Fruit fly (Drosophila melanogaster): Measurements from ENCODE around the gene Tsp96F.

Gene Tsp96F

dm6 chr3R:25830814-25831213 lies 50.4 kb downstream of the Tsp96F start, which contains the start of gene Mst57Db:
Gene Mst57Db (minus strand): TSS chr3R:25830914.
- TF ChIP-seq Myc (optimal IDR thresholded peaks at IDR 0.05) = no peak
- TF ChIP-seq Sin3A (optimal IDR thresholded peaks at IDR 0.05) = no peak
- TF ChIP-seq insv (optimal IDR thresholded peaks at IDR 0.05) = no peak
- TF ChIP-seq h (optimal IDR thresholded peaks at IDR 0.05) = no peak
- no peak for TF ChIP-seq psq (optimal IDR thresholded peaks at IDR 0.05)
- TF ChIP-seq ttk (optimal IDR thresholded peaks at IDR 0.05) = no peak

DNA sequence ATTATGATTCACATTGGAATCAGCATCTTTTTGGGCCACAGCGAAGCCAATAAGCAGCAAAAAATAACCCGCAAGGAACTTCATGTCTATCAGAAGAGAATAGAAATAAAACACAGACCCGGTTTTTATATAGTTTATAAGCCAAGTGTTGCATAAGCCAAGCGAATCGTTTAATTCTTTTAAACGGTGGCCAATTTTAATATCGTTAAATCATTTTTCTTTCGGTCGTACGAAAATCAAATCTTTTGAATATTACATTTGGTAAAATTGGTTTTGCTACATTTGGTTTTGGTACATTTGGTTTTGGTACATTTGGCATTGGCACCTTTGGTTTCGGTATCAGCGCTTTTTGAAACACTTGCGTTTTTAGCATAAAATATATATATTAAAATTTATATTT lies 51.1 kb downstream of the Tsp96F start, which contains the start of gene Sfp96F:
Gene Sfp96F, minus strand, starts transcription at position 101 of the 400 bp plus-strand sequence.
- TF ChIP-seq Myc (optimal IDR thresholded peaks at IDR 0.05) (no peak), Sin3A (optimal IDR thresholded peaks at IDR 0.05) (no peak), ttk (optimal IDR thresholded peaks at IDR 0.05) (no peak), psq (optimal IDR thresholded peaks at IDR 0.05) (no peak), insv (optimal IDR thresholded peaks at IDR 0.05) (no peak), h (optimal IDR thresholded peaks at IDR 0.05) (no peak)

dm6 chr3R:25829598-25829997 lies 51.6 kb downstream of the Tsp96F start, which contains the start of gene Mst57Dc:
Gene Mst57Dc (minus strand): TSS chr3R:25829698.
- no peak for TF ChIP-seq ttk (optimal IDR thresholded peaks at IDR 0.05)
- no peak for TF ChIP-seq psq (optimal IDR thresholded peaks at IDR 0.05)
- no peak for TF ChIP-seq Myc (optimal IDR thresholded peaks at IDR 0.05)
- TF ChIP-seq Sin3A (optimal IDR thresholded peaks at IDR 0.05) = no peak
- TF ChIP-seq h (optimal IDR thresholded peaks at IDR 0.05) = no peak
- no peak for TF ChIP-seq insv (optimal IDR thresholded peaks at IDR 0.05)
